Fruit fly (Drosophila melanogaster): ENCODE data around the gene Cyp4s3.
A peak's percentile ranks its signal among the peaks of the same experiment; 100 is the strongest.

Cyp4s3 gene

DNA sequence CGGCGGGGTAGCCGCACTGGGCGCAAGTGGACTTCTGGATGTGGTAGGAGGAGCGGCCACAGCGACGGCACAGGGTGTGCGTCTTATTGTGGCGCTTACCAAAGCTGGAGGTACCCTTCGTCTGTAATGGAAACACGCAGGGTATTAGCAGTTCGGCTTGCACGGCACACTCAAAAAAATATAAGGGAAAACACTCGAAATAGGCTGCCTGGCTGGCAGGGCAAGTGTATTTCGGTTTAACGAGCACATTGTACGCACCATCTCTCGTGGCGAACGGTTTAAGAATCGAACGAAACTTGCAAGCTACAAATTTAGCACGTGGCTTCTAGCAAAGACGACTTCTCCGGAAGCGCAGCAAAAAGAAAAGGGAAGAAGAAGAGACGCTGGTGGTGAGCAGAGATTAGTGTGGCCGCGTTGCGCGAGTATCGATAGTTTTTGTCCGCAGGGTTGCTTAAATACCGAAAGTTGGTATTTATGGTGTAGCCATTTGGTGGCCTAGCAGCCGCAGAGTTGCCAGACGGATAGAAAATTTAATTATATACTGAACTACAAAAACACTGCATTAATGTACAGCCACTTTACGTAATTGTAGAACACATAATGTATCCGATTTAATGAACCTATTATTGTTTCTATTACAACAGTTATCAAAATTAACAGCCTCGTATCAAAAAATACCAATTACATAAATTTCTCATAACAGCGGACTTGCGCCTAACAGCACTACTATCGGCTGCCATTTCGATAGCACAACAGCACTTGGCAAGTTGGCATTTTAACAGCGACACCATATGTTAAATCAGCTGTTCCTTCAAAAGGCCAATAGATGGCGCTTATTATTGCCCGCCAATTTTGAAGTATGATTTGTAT is 22.9 kb upstream of the Cyp4s3 start, which contains the start of gene RpL37-1 (continued):
- TF ChIP-seq CG17829 (tag; optimal IDR thresholded peaks at IDR 0.05) (peak; percentile 40), fru (optimal IDR thresholded peaks at IDR 0.05) (no peak), dmrt99B (tag; optimal IDR thresholded peaks at IDR 0.05) (peak; percentile 38), lov (optimal IDR thresholded peaks at IDR 0.05) (no peak), lov (GFP tag; IDR thresholded peaks at IDR 0.05) (peak; percentile 83), yki (optimal IDR thresholded peaks at IDR 0.05) (no peak), CG12104 (GFP tag; optimal IDR thresholded peaks at IDR 0.05) (peak; percentile 76), CG10366 (GFP tag; IDR thresholded peaks at IDR 0.05) (peak; percentile 55), CG11456 (GFP tag; IDR thresholded peaks at IDR 0.05) (peak; percentile 83), Dip3 (GFP tag; optimal IDR thresholded peaks at IDR 0.05) (peak; percentile 76), CG6254 (GFP tag; optimal IDR thresholded peaks at IDR 0.05) (no peak), CG10209 (GFP tag; optimal IDR thresholded peaks at IDR 0.05) (peak; percentile 69), ara (GFP tag; IDR thresholded peaks at IDR 0.05) (no peak; the same call in 1 of the 2 replicates), ems (GFP tag; optimal IDR thresholded peaks at IDR 0.05) (peak; percentile 58), CG12155 (GFP tag; optimal IDR thresholded peaks at IDR 0.05) (peak; percentile 49), Deaf1 (tag; optimal IDR thresholded peaks at IDR 0.05) (peak; percentile 13), sqz (GFP tag; optimal IDR thresholded peaks at IDR 0.05) (peak; percentile 47), Atf-2 (GFP tag; optimal IDR thresholded peaks at IDR 0.05) (peak; percentile 22), CG2712 (tag; optimal IDR thresholded peaks at IDR 0.05) (peak; percentile 38), Fer3 (tag; optimal IDR thresholded peaks at IDR 0.05) (peak; percentile 57), Awh (GFP tag; IDR thresholded peaks at IDR 0.05) (no peak; the same call in 1 of the 2 replicates), bowl (GFP tag; IDR thresholded peaks at IDR 0.05) (no peak), chm (GFP tag; IDR thresholded peaks at IDR 0.05) (peak; percentile 84), HmgZ (tag; optimal IDR thresholded peaks at IDR 0.05) (peak; percentile 18), CG3407 (GFP tag; optimal IDR thresholded peaks at IDR 0.05) (peak; percentile 52), Dbx (GFP tag; IDR thresholded peaks at IDR 0.05) (peak; percentile 67; the same call in 2 of the 3 replicates), CG4617 (GFP tag; optimal IDR thresholded peaks at IDR 0.05; ENCODE audit: borderline replicate concordance) (peak; percentile 33), CG4328 (GFP tag; optimal IDR thresholded peaks at IDR 0.05) (peak; percentile 57), CG7271 (tag; optimal IDR thresholded peaks at IDR 0.05) (peak; percentile 40), Tbp (GFP tag; optimal IDR thresholded peaks at IDR 0.05) (no peak), Ssrp (tag; optimal IDR thresholded peaks at IDR 0.05) (no peak), gt (GFP tag; IDR thresholded peaks at IDR 0.05) (no peak), Myb (GFP tag; optimal IDR thresholded peaks at IDR 0.05) (peak; percentile 57), da (GFP tag; optimal IDR thresholded peaks at IDR 0.05) (peak; percentile 45), pb (GFP tag; optimal IDR thresholded peaks at IDR 0.05) (peak; percentile 63), HLHmδ (GFP tag; optimal IDR thresholded peaks at IDR 0.05) (peak; percentile 73), Gug (GFP tag; IDR thresholded peaks at IDR 0.05) (0 out of 4 replicates have a peak, but pooled peaks have one; percentile 6), ci (GFP tag; IDR thresholded peaks at IDR 0.05) (peak; percentile 92), ab (GFP tag; optimal IDR thresholded peaks at IDR 0.05) (no peak), lola (GFP tag; optimal IDR thresholded peaks at IDR 0.05) (peak in 1 of 3 experiments; percentile 41), ac (GFP tag; optimal IDR thresholded peaks at IDR 0.05) (peak; percentile 46), CG2199 (GFP tag; IDR thresholded peaks at IDR 0.05) (peak; percentile 36; the same call in 1 of the 3 replicates), CG6175 (GFP tag; IDR thresholded peaks at IDR 0.05) (peak; percentile 58; the same call in 1 of the 3 replicates), CG3281 (GFP tag; optimal IDR thresholded peaks at IDR 0.05) (peak; percentile 78), vvl (GFP tag; IDR thresholded peaks at IDR 0.05) (peak; percentile 78), CG18619 (GFP tag; optimal IDR thresholded peaks at IDR 0.05) (peak; percentile 66), CG6683 (GFP tag; optimal IDR thresholded peaks at IDR 0.05) (no peak), CG17568 (GFP tag; optimal IDR thresholded peaks at IDR 0.05) (peak; percentile 73), org-1 (GFP tag; optimal IDR thresholded peaks at IDR 0.05) (peak; percentile 12), bcd (GFP tag; optimal IDR thresholded peaks at IDR 0.05) (peak; percentile 75)

Data from whole organism, embryonic.